Fruit fly (Drosophila melanogaster): ENCODE results near the gene CG42788.

DNA sequence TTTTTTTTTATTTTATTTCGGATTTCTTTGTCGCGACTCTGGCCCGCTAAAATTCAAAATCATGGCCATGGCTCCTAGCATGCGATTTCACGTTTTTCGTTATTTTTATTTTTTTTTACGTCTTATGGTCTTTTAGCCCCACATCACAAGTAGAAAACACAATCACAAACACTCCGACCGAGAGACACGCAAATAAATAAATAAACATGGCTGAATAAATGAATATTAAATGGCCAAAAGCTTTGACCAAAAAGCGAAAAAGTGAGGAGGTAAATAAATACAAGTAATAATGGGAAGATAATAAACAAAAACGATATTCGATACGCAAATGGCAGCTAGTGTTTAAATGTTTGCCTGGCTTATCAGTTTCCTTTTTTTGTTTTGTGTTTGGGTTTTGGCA is 3.7 kb downstream of the CG42788 start:
- no peak for TF ChIP-seq CG6276 (GFP tag; optimal IDR thresholded peaks at IDR 0.05)
- no peak for TF ChIP-seq CG32006 (GFP tag; optimal IDR thresholded peaks at IDR 0.05)
- TF ChIP-seq Sox102F (GFP tag; optimal IDR thresholded peaks at IDR 0.05): no peak
- no peak for TF ChIP-seq CG11762 (GFP tag; optimal IDR thresholded peaks at IDR 0.05; ENCODE audit: insufficient read depth)
- TF ChIP-seq Lpt (GFP tag; optimal IDR thresholded peaks at IDR 0.05): no peak
- TF ChIP-seq dsx (GFP tag; optimal IDR thresholded peaks at IDR 0.05; ENCODE audit: poor library complexity, severe bottlenecking): no peak
